Worm (Caenorhabditis elegans) whole organism, L4 larva: ENCODE measurements around the gene fbxb-33.
A peak's percentile ranks its signal among the peaks of the same experiment; 100 is the strongest.

ENCODE experiments used
- F26F4.8 ChIP-seq: fragments of 200-800 bp; sonication (Bioruptor generic); conservative IDR thresholded peaks from 2 replicates; pipeline ENCODE4 v1.3.6; 2022; ENCODE audit warnings: missing genetic modification characterization, missing compliant biosample characterization
- F37D6.2 ChIP-seq: sonication (generic microtip); optimal IDR thresholded peaks from 2 replicates; lab custom pipeline; 2016; ENCODE audit warnings: mild to moderate bottlenecking, missing genetic modification characterization, missing compliant biosample characterization
- R02D3.7 ChIP-seq: fragments of 150-350 bp; sonication (generic microtip); optimal IDR thresholded peaks from 3 replicates; lab custom pipeline; 2014; ENCODE audit warnings: missing biosample characterization, missing genetic modification characterization
- T20F7.1 ChIP-seq: fragments of 200-800 bp; sonication (Bioruptor generic); optimal IDR thresholded peaks from 2 replicates; lab custom pipeline; 2018; ENCODE audit warnings: mild to moderate bottlenecking, missing genetic modification characterization, missing compliant biosample characterization
- T26A8.4 ChIP-seq: fragments of 200-800 bp; sonication (Bioruptor generic); IDR thresholded peaks from 2 replicates; pipeline ENCODE4 v1.3.6; 2022; ENCODE audit warnings: missing genetic modification characterization, missing compliant biosample characterization
- Y48G9A.11 ChIP-seq: fragments of 200-800 bp; sonication (Bioruptor generic); IDR thresholded peaks from 2 replicates; pipeline ENCODE4 v1.3.6; 2022; ENCODE audit warnings: missing genetic modification reagents, missing genetic modification characterization, missing compliant biosample characterization
- ZK546.5 ChIP-seq, 2 experiments: sonication (generic microtip); optimal IDR thresholded peaks; 2 replicates each; lab custom pipeline; 2017; ENCODE audit warnings: missing biosample characterization in 2 of 2, missing genetic modification characterization in 2 of 2
- aly-2 ChIP-seq: sonication (generic microtip); optimal IDR thresholded peaks from 2 replicates; lab custom pipeline; 2018; ENCODE audit warnings: missing biosample characterization, missing genetic modification characterization
- ceh-32 ChIP-seq: sonication (generic microtip); optimal IDR thresholded peaks from 2 replicates; lab custom pipeline; 2016; ENCODE audit warnings: mild to moderate bottlenecking, missing genetic modification characterization, missing compliant biosample characterization; ENCODE audit not compliant: poor library complexity
- ceh-44 ChIP-seq: fragments of 200-800 bp; sonication (Bioruptor generic); IDR thresholded peaks from 2 replicates; pipeline ENCODE4 v1.3.6; 2022; ENCODE audit warnings: missing genetic modification reagents, missing genetic modification characterization, missing compliant biosample characterization
- ceh-82 ChIP-seq: sonication (generic microtip); optimal IDR thresholded peaks from 2 replicates; lab custom pipeline; 2017; ENCODE audit warnings: missing biosample characterization, missing genetic modification characterization
- daf-8 ChIP-seq: fragments of 200-800 bp; sonication (Bioruptor generic); IDR thresholded peaks from 2 replicates; pipeline ENCODE4 v1.3.6; 2022; ENCODE audit warnings: missing genetic modification characterization, missing compliant biosample characterization
- dmd-6 ChIP-seq: fragments of 200-800 bp; sonication (Bioruptor generic); IDR thresholded peaks from 2 replicates; pipeline ENCODE4 v1.3.6; 2022; ENCODE audit warnings: missing genetic modification reagents, missing genetic modification characterization, missing compliant biosample characterization
- duxl-1 ChIP-seq: sonication (generic microtip); optimal IDR thresholded peaks from 2 replicates; lab custom pipeline; 2016; ENCODE audit warnings: mild to moderate bottlenecking, missing genetic modification characterization, moderate library complexity, missing compliant biosample characterization; ENCODE audit not compliant: poor library complexity
- egl-27 ChIP-seq: sonication (generic microtip); optimal IDR thresholded peaks from 3 replicates; lab custom pipeline; 2017; ENCODE audit warnings: missing biosample characterization, missing genetic modification reagents, missing genetic modification characterization
- fos-1 ChIP-seq: fragments of 150-350 bp; optimal IDR thresholded peaks from 2 replicates; lab custom pipeline; 2014; ENCODE audit warnings: missing biosample characterization, missing genetic modification characterization
- hlh-30 ChIP-seq: sonication (generic microtip); optimal IDR thresholded peaks from 2 replicates; lab custom pipeline; 2017; ENCODE audit warnings: antibody characterized with exemption, mild to moderate bottlenecking, missing genetic modification characterization, missing compliant biosample characterization; ENCODE audit not compliant: insufficient read depth
- lin-1 ChIP-seq: fragments of 200-800 bp; sonication (Bioruptor generic); IDR thresholded peaks from 2 replicates; pipeline ENCODE4 v1.3.6; 2022; ENCODE audit warnings: missing genetic modification reagents, missing genetic modification characterization, missing compliant biosample characterization
- lin-13 ChIP-seq: fragments of 150-350 bp; optimal IDR thresholded peaks from 2 replicates; lab custom pipeline; 2014; ENCODE audit warnings: missing biosample characterization, missing genetic modification reagents, missing genetic modification characterization
- lin-15B ChIP-seq: fragments of 150-350 bp; sonication (generic microtip); optimal IDR thresholded peaks from 3 replicates; lab custom pipeline; 2014; ENCODE audit warnings: missing biosample characterization, missing genetic modification characterization
- lin-29 ChIP-seq: fragments of 200-800 bp; sonication (Bioruptor generic); IDR thresholded peaks from 2 replicates; pipeline ENCODE4 v1.3.6; 2022; ENCODE audit warnings: missing genetic modification reagents, missing genetic modification characterization, missing compliant biosample characterization
- lin-39 ChIP-seq: fragments of 150-350 bp; optimal IDR thresholded peaks from 2 replicates; lab custom pipeline; 2014; ENCODE audit warnings: missing biosample characterization, missing genetic modification reagents, missing genetic modification characterization
- lsy-2 ChIP-seq, 2 experiments: fragments of 150-350 bp in 1 of 2; sonication (generic microtip) in 1 of 2; optimal IDR thresholded peaks; 2 replicates each; lab custom pipeline; 2014 to 2017; ENCODE audit warnings: missing biosample characterization in 2 of 2, missing genetic modification characterization in 2 of 2
- madf-9 ChIP-seq: fragments of 200-800 bp; sonication (Bioruptor generic); conservative IDR thresholded peaks from 2 replicates; pipeline ENCODE4 v1.3.6; 2022; ENCODE audit warnings: missing genetic modification reagents, missing genetic modification characterization, missing compliant biosample characterization
- mdl-1 ChIP-seq, 2 experiments: fragments of 150-350 bp in 1 of 2; sonication (generic microtip) in 1 of 2; optimal IDR thresholded peaks; 2 replicates each; lab custom pipeline; 2014 to 2017; ENCODE audit warnings: missing biosample characterization in 2 of 2, missing genetic modification characterization in 2 of 2
- mep-1 ChIP-seq: fragments of 150-350 bp; sonication (generic microtip); optimal IDR thresholded peaks from 3 replicates; lab custom pipeline; 2014; ENCODE audit warnings: missing biosample characterization, missing genetic modification characterization
- mxl-3 ChIP-seq: fragments of 200-800 bp; sonication (Bioruptor generic); optimal IDR thresholded peaks from 2 replicates; lab custom pipeline; 2018; ENCODE audit warnings: mild to moderate bottlenecking, missing genetic modification characterization, missing compliant biosample characterization
- nhr-10 ChIP-seq: fragments of 150-350 bp; optimal IDR thresholded peaks from 2 replicates; lab custom pipeline; 2014; ENCODE audit warnings: missing biosample characterization, missing genetic modification characterization
- nhr-102 ChIP-seq: sonication (generic microtip); optimal IDR thresholded peaks from 2 replicates; lab custom pipeline; 2016; ENCODE audit warnings: mild to moderate bottlenecking, missing genetic modification characterization, moderate library complexity, missing compliant biosample characterization
- nhr-11 ChIP-seq: fragments of 150-350 bp; optimal IDR thresholded peaks from 2 replicates; lab custom pipeline; 2014; ENCODE audit warnings: missing biosample characterization, missing genetic modification characterization
- nhr-111 ChIP-seq: fragments of 200-800 bp; sonication (Bioruptor generic); optimal IDR thresholded peaks from 2 replicates; lab custom pipeline; 2018; ENCODE audit warnings: mild to moderate bottlenecking, missing genetic modification characterization, missing compliant biosample characterization
- nhr-25 ChIP-seq: sonication (generic microtip); optimal IDR thresholded peaks from 2 replicates; lab custom pipeline; 2017; ENCODE audit warnings: missing genetic modification characterization, mild to moderate bottlenecking, missing compliant biosample characterization, antibody characterized with exemption, moderate library complexity, borderline replicate concordance; ENCODE audit not compliant: insufficient read depth
- nhr-28 ChIP-seq: fragments of 150-350 bp; optimal IDR thresholded peaks from 2 replicates; lab custom pipeline; 2014; ENCODE audit warnings: missing biosample characterization, missing genetic modification characterization
- nhr-42 ChIP-seq: fragments of 200-800 bp; sonication (Bioruptor generic); IDR thresholded peaks from 2 replicates; pipeline ENCODE4 v1.3.6; 2022; ENCODE audit warnings: missing genetic modification characterization, missing compliant biosample characterization
- nhr-6 ChIP-seq: fragments of 150-350 bp; optimal IDR thresholded peaks from 2 replicates; lab custom pipeline; 2014; ENCODE audit warnings: missing biosample characterization, missing genetic modification characterization
- nhr-77 ChIP-seq: fragments of 150-350 bp; optimal IDR thresholded peaks from 2 replicates; lab custom pipeline; 2014; ENCODE audit warnings: missing biosample characterization, missing genetic modification characterization
- pha-4 ChIP-seq, 2 experiments: fragments of 150-350 bp in 1 of 2; fragments of 200-800 bp in 1 of 2; sonication (Bioruptor generic) in 1 of 2; IDR thresholded peaks in 1 of 2; optimal IDR thresholded peaks in 1 of 2; 2 replicates each; pipeline versions ENCODE4 v1.3.6 to Lab custom; 2014 to 2022; ENCODE audit warnings: missing genetic modification characterization in 2 of 2, missing genetic modification reagents in 2 of 2, missing biosample characterization in 1 of 2, missing compliant biosample characterization in 1 of 2
- php-3 ChIP-seq: fragments of 200-800 bp; sonication (Bioruptor generic); IDR thresholded peaks from 2 replicates; pipeline ENCODE4 v1.3.6; 2022; ENCODE audit warnings: missing genetic modification reagents, missing genetic modification characterization, missing compliant biosample characterization
- pqm-1 ChIP-seq: sonication (generic microtip); optimal IDR thresholded peaks from 2 replicates; lab custom pipeline; 2017; ENCODE audit warnings: missing biosample characterization, missing genetic modification characterization
- saeg-2 ChIP-seq: fragments of 200-800 bp; sonication (Bioruptor generic); IDR thresholded peaks from 2 replicates; pipeline ENCODE4 v1.3.6; 2022; ENCODE audit warnings: missing genetic modification reagents, missing genetic modification characterization, missing compliant biosample characterization
- skn-1 ChIP-seq: fragments of 150-350 bp; optimal IDR thresholded peaks from 2 replicates; lab custom pipeline; 2014; ENCODE audit warnings: missing biosample characterization, missing genetic modification characterization
- tra-1 ChIP-seq: fragments of 200-800 bp; sonication (Bioruptor generic); IDR thresholded peaks from 2 replicates; pipeline ENCODE4 v1.3.6; 2022; ENCODE audit warnings: missing genetic modification reagents, missing genetic modification characterization, missing compliant biosample characterization
- unc-130 ChIP-seq: sonication (generic microtip); optimal IDR thresholded peaks from 2 replicates; lab custom pipeline; 2016; ENCODE audit warnings: missing genetic modification reagents, missing genetic modification characterization, missing compliant biosample characterization
- vab-7 ChIP-seq: fragments of 200-800 bp; sonication (Bioruptor generic); IDR thresholded peaks from 2 replicates; pipeline ENCODE4 v1.3.6; 2022; ENCODE audit warnings: missing genetic modification reagents, missing genetic modification characterization, missing compliant biosample characterization
- zag-1 ChIP-seq: fragments of 150-350 bp; optimal IDR thresholded peaks from 2 replicates; lab custom pipeline; 2014; ENCODE audit warnings: missing biosample characterization, missing genetic modification characterization
- zfp-3 ChIP-seq: fragments of 200-800 bp; sonication (Bioruptor generic); conservative IDR thresholded peaks from 2 replicates; pipeline ENCODE4 v1.3.6; 2022; ENCODE audit warnings: missing genetic modification reagents, missing genetic modification characterization, missing compliant biosample characterization
- zip-11 ChIP-seq: fragments of 200-800 bp; sonication (Bioruptor generic); IDR thresholded peaks from 2 replicates; pipeline ENCODE4 v1.3.6; 2022; ENCODE audit warnings: missing genetic modification characterization, missing compliant biosample characterization
- zip-2 ChIP-seq: fragments of 150-350 bp; optimal IDR thresholded peaks from 2 replicates; lab custom pipeline; 2014; ENCODE audit warnings: missing biosample characterization, missing genetic modification characterization

fbxb-33 gene

ce11 chrII:3681365-3682083 is 34.3 kb downstream of the fbxb-33 start, which contains the start of gene F19B10.10:
Gene F19B10.10, minus strand, starts transcription at chrII:3681415.
- no peak for TF ChIP-seq Y48G9A.11 (GFP tag; lab: Robert Waterston, UW)
- TF ChIP-seq nhr-77 (tag; lab: Kevin White, UChicago) = no peak
- TF ChIP-seq zfp-3 = no peak
- no peak for TF ChIP-seq lin-15B
- TF ChIP-seq F37D6.2 (tag; lab: Kevin White, UChicago) = no peak
- TF ChIP-seq egl-27 (tag; lab: Kevin White, UChicago) = no peak
- no peak for TF ChIP-seq T26A8.4 (GFP tag; lab: Robert Waterston, UW)
- TF ChIP-seq pha-4 (GFP tag; IDR thresholded peaks at IDR 0.05; lab: Robert Waterston, UW) = no peak
- no peak for TF ChIP-seq pha-4 (tag; optimal IDR thresholded peaks at IDR 0.05; lab: Kevin White, UChicago)
- no peak for TF ChIP-seq nhr-10 (tag; lab: Kevin White, UChicago)
- TF ChIP-seq ceh-44 (GFP tag; lab: Robert Waterston, UW) = no peak

- TF ChIP-seq hlh-30 (tag; lab: Kevin White, UChicago) (peak; percentile 100), vab-7 (GFP tag; lab: Robert Waterston, UW) (no peak), nhr-28 (tag; lab: Kevin White, UChicago) (peak; percentile 71), skn-1 (no peak), Y48G9A.11 (GFP tag; lab: Robert Waterston, UW) (no peak), lin-29 (no peak), nhr-10 (tag; lab: Kevin White, UChicago) (no peak), mep-1 (tag; lab: Kevin White, UChicago) (no peak), php-3 (GFP tag; lab: Robert Waterston, UW) (no peak), fos-1 (no peak), mxl-3 (GFP tag; lab: Kevin White, UChicago) (peak; percentile 63), zip-2 (tag; lab: Kevin White, UChicago) (no peak), dmd-6 (GFP tag; lab: Robert Waterston, UW) (peak; percentile 63), tra-1 (GFP tag; lab: Robert Waterston, UW) (no peak), daf-8 (GFP tag; lab: Robert Waterston, UW) (no peak), R02D3.7 (tag; lab: Kevin White, UChicago) (peak; percentile 45), unc-130 (GFP tag; lab: Kevin White, UChicago) (no peak), pqm-1 (peak; percentile 3), zip-11 (GFP tag; lab: Robert Waterston, UW) (no peak), nhr-25 (tag; lab: Kevin White, UChicago) (peak; percentile 9), lin-13 (peak; percentile 41), saeg-2 (no peak), nhr-11 (no peak), ceh-82 (tag; lab: Kevin White, UChicago) (no peak), F26F4.8 (GFP tag; lab: Robert Waterston, UW) (no peak), lsy-2 (tag; optimal IDR thresholded peaks at IDR 0.05; lab: Kevin White, UChicago) (no peak), zag-1 (tag; lab: Kevin White, UChicago) (no peak), nhr-6 (tag; lab: Kevin White, UChicago) (no peak), T20F7.1 (no peak), duxl-1 (tag; lab: Kevin White, UChicago) (peak; percentile 85), nhr-111 (GFP tag; lab: Kevin White, UChicago) (no peak), nhr-42 (GFP tag; lab: Robert Waterston, UW) (no peak), ceh-32 (tag; lab: Kevin White, UChicago) (no peak), lin-39 (tag; lab: Kevin White, UChicago) (no peak), mdl-1 (tag; optimal IDR thresholded peaks at IDR 0.05; lab: Kevin White, UChicago) (peak in 1 of 2 experiments; percentile 66), aly-2 (tag; lab: Kevin White, UChicago) (no peak), nhr-102 (tag; lab: Kevin White, UChicago) (no peak), madf-9 (GFP tag; lab: Robert Waterston, UW) (no peak), lin-15B (no peak), lin-1 (GFP tag; lab: Robert Waterston, UW) (no peak), ZK546.5 (tag; optimal IDR thresholded peaks at IDR 0.05; lab: Kevin White, UChicago) (no peak)
These were observed 35.6 kb downstream of the fbxb-33 start, which contains the start of gene F19B10.1 for ce11 chrII:3682770-3683234. Gene F19B10.1, plus strand, starts transcription at chrII:3683184.
